Fruit fly (Drosophila melanogaster) whole organism, embryonic: ENCODE results near the gene CG8774.

ENCODE experiments used
- ATbp ChIP-seq: fragments of 200-800 bp; sonication (Bioruptor generic); optimal IDR thresholded peaks from 2 replicates; lab custom pipeline; 2017; ENCODE audit warnings: missing biosample characterization, mild to moderate bottlenecking, missing genetic modification characterization, missing genetic modification reagents
- Blimp-1 ChIP-seq: fragments of 200-800 bp; sonication (Bioruptor generic); optimal IDR thresholded peaks from 3 replicates; lab custom pipeline; 2018; ENCODE audit warnings: missing biosample characterization, missing genetic modification characterization, mild to moderate bottlenecking, moderate library complexity, missing genetic modification reagents
- CG10321 ChIP-seq: fragments of 200-800 bp; sonication (Bioruptor generic); IDR thresholded peaks from 2 replicates; pipeline ENCODE4 v1.3.6; 2022; ENCODE audit warnings: missing biosample characterization, missing genetic modification characterization
- CG10565 ChIP-seq: fragments of 200-800 bp; sonication (Bioruptor generic); optimal IDR thresholded peaks from 3 replicates; lab custom pipeline; 2016; ENCODE audit warnings: missing biosample characterization, mild to moderate bottlenecking, missing genetic modification characterization
- CG11696 ChIP-seq: fragments of 200-800 bp; sonication (Bioruptor generic); IDR thresholded peaks from 2 replicates; pipeline ENCODE4 v1.3.6; 2022; ENCODE audit warnings: missing biosample characterization, missing genetic modification characterization
- CG12391 ChIP-seq: fragments of 200-800 bp; sonication (Bioruptor generic); optimal IDR thresholded peaks from 3 replicates; lab custom pipeline; 2018; ENCODE audit warnings: missing biosample characterization, mild to moderate bottlenecking, missing genetic modification characterization, moderate library complexity
- CG13775 ChIP-seq: fragments of 200-800 bp; sonication (Bioruptor generic); optimal IDR thresholded peaks from 3 replicates; lab custom pipeline; 2017; ENCODE audit warnings: missing biosample characterization, mild to moderate bottlenecking, missing genetic modification characterization
- CG14014 ChIP-seq: fragments of 200-800 bp; sonication (Bioruptor generic); IDR thresholded peaks from 2 replicates; pipeline ENCODE4 v1.3.6; 2022; ENCODE audit warnings: missing biosample characterization, missing genetic modification characterization
- CG15073 ChIP-seq: fragments of 200-800 bp; sonication (Bioruptor generic); optimal IDR thresholded peaks from 2 replicates; lab custom pipeline; 2016; ENCODE audit warnings: missing biosample characterization, missing genetic modification characterization
- CG18599 ChIP-seq: fragments of 200-800 bp; sonication (Bioruptor generic); optimal IDR thresholded peaks from 3 replicates; lab custom pipeline; 2017; ENCODE audit warnings: missing biosample characterization, missing genetic modification characterization, mild to moderate bottlenecking, moderate library complexity, missing genetic modification reagents
- CG2129 ChIP-seq: fragments of 200-800 bp; sonication (Bioruptor generic); IDR thresholded peaks from 2 replicates; pipeline ENCODE4 v1.3.6; 2022; ENCODE audit warnings: missing biosample characterization, missing genetic modification characterization; ENCODE audit not compliant: partially characterized antibody
- CG3163 ChIP-seq: fragments of 200-800 bp; sonication (Bioruptor generic); optimal IDR thresholded peaks from 3 replicates; lab custom pipeline; 2016; ENCODE audit warnings: missing biosample characterization, missing genetic modification characterization
- CG6765 ChIP-seq: fragments of 200-800 bp; sonication (Bioruptor generic); optimal IDR thresholded peaks from 3 replicates; lab custom pipeline; 2017; ENCODE audit warnings: missing biosample characterization, mild to moderate bottlenecking, missing genetic modification characterization
- CG8089 ChIP-seq: fragments of 200-800 bp; sonication (Bioruptor generic); optimal IDR thresholded peaks from 3 replicates; lab custom pipeline; 2016; ENCODE audit warnings: missing biosample characterization, missing genetic modification characterization
- CG9797 ChIP-seq: fragments of 200-800 bp; sonication (Bioruptor generic); optimal IDR thresholded peaks from 3 replicates; lab custom pipeline; 2018; ENCODE audit warnings: missing biosample characterization, mild to moderate bottlenecking, missing genetic modification characterization
- Dip3 ChIP-seq: fragments of 200-800 bp; sonication (Bioruptor generic); optimal IDR thresholded peaks from 3 replicates; lab custom pipeline; 2016; ENCODE audit warnings: missing biosample characterization, missing genetic modification characterization
- E2f1 ChIP-seq: fragments of 200-800 bp; sonication (Bioruptor generic); IDR thresholded peaks from 2 replicates; pipeline ENCODE4 v1.3.6; 2022; ENCODE audit warnings: missing biosample characterization, missing genetic modification characterization
- Elba2 ChIP-seq: fragments of 200-800 bp; sonication (Bioruptor generic); optimal IDR thresholded peaks from 3 replicates; lab custom pipeline; 2016; ENCODE audit warnings: missing biosample characterization, missing genetic modification characterization
- Fer2 ChIP-seq: fragments of 200-800 bp; sonication (Bioruptor generic); optimal IDR thresholded peaks from 2 replicates; lab custom pipeline; 2018; ENCODE audit warnings: missing biosample characterization, mild to moderate bottlenecking, missing genetic modification characterization, moderate library complexity
- Fer3 ChIP-seq: fragments of 200-800 bp; sonication (Bioruptor generic); optimal IDR thresholded peaks from 2 replicates; lab custom pipeline; 2018; ENCODE audit warnings: missing biosample characterization, mild to moderate bottlenecking, missing genetic modification characterization, moderate library complexity
- Hey ChIP-seq: fragments of 200-800 bp; sonication (Bioruptor generic); optimal IDR thresholded peaks from 3 replicates; lab custom pipeline; 2018; ENCODE audit warnings: missing biosample characterization, mild to moderate bottlenecking, missing genetic modification characterization
- Lim3 ChIP-seq: fragments of 200-800 bp; sonication (Bioruptor generic); IDR thresholded peaks from 2 replicates; pipeline ENCODE4 v1.3.6; 2022; ENCODE audit warnings: missing biosample characterization, missing genetic modification characterization
- Lpt ChIP-seq: fragments of >200 bp; optimal IDR thresholded peaks from 2 replicates; lab custom pipeline; 2018; ENCODE audit warnings: missing biosample characterization, missing genetic modification characterization
- Nf-YB ChIP-seq: fragments of 200-800 bp; sonication (Bioruptor generic); optimal IDR thresholded peaks from 3 replicates; lab custom pipeline; 2019; ENCODE audit warnings: missing biosample characterization, mild to moderate bottlenecking, missing genetic modification characterization, moderate library complexity
- Oaz ChIP-seq: fragments of 200-800 bp; sonication (Bioruptor generic); IDR thresholded peaks from 2 replicates; pipeline ENCODE4 v1.3.6; 2022; ENCODE audit warnings: missing biosample characterization, missing genetic modification characterization
- TFAM ChIP-seq: fragments of 200-800 bp; sonication (Bioruptor generic); optimal IDR thresholded peaks from 2 replicates; lab custom pipeline; 2017; ENCODE audit warnings: missing biosample characterization, missing genetic modification characterization, inconsistent platforms
- Xrp1 ChIP-seq: fragments of 200-800 bp; sonication (Bioruptor generic); IDR thresholded peaks from 2 replicates; pipeline ENCODE4 v1.3.6; 2022; ENCODE audit warnings: missing biosample characterization, missing genetic modification characterization
- ase ChIP-seq: fragments of 200-800 bp; sonication (Bioruptor generic); IDR thresholded peaks from 3 replicates; pipeline ENCODE4 v1.3.6; 2022; ENCODE audit warnings: missing biosample characterization, missing genetic modification characterization
- ash1 ChIP-seq: fragments of 200-800 bp; sonication (Bioruptor generic); optimal IDR thresholded peaks from 2 replicates; lab custom pipeline; 2018; ENCODE audit warnings: missing biosample characterization, mild to moderate bottlenecking, missing genetic modification characterization
- ato ChIP-seq: fragments of 200-800 bp; sonication (Bioruptor generic); IDR thresholded peaks from 2 replicates; pipeline ENCODE4 v1.3.6; 2022; ENCODE audit warnings: missing biosample characterization, missing genetic modification characterization; ENCODE audit not compliant: partially characterized antibody
- bigmax ChIP-seq: fragments of 200-800 bp; sonication (Bioruptor generic); optimal IDR thresholded peaks from 2 replicates; lab custom pipeline; 2018; ENCODE audit warnings: missing biosample characterization, mild to moderate bottlenecking, missing genetic modification characterization
- chn ChIP-seq: fragments of 200-800 bp; sonication (Bioruptor generic); optimal IDR thresholded peaks from 2 replicates; lab custom pipeline; 2016; ENCODE audit warnings: missing biosample characterization, missing genetic modification characterization
- croc ChIP-seq: fragments of 200-800 bp; sonication (Bioruptor generic); conservative IDR thresholded peaks from 3 replicates; pipeline ENCODE4 v1.3.6; 2022; ENCODE audit warnings: missing biosample characterization, missing genetic modification characterization
- ems ChIP-seq: fragments of 200-800 bp; sonication (Bioruptor generic); optimal IDR thresholded peaks from 3 replicates; lab custom pipeline; 2016; ENCODE audit warnings: missing biosample characterization, missing genetic modification characterization
- gem ChIP-seq: fragments of 200-800 bp; sonication (Bioruptor generic); optimal IDR thresholded peaks from 2 replicates; lab custom pipeline; 2019; ENCODE audit warnings: missing biosample characterization, mild to moderate bottlenecking, missing genetic modification characterization, moderate library complexity
- gsb-n ChIP-seq: fragments of 200-800 bp; sonication (Bioruptor generic); optimal IDR thresholded peaks from 3 replicates; lab custom pipeline; 2018; ENCODE audit warnings: missing biosample characterization, mild to moderate bottlenecking, missing genetic modification characterization
- kni ChIP-seq: fragments of 200-800 bp; sonication (Bioruptor generic); optimal IDR thresholded peaks from 3 replicates; lab custom pipeline; 2017; ENCODE audit warnings: mild to moderate bottlenecking, missing biosample characterization, missing genetic modification reagents, missing genetic modification characterization
- knrl ChIP-seq: fragments of 200-800 bp; sonication (Bioruptor generic); IDR thresholded peaks from 3 replicates; pipeline ENCODE4 v1.3.6; 2022; ENCODE audit warnings: missing biosample characterization, missing genetic modification characterization; ENCODE audit not compliant: partially characterized antibody
- lbe ChIP-seq: fragments of 200-800 bp; sonication (Bioruptor generic); optimal IDR thresholded peaks from 2 replicates; lab custom pipeline; 2016; ENCODE audit warnings: missing biosample characterization, mild to moderate bottlenecking, missing genetic modification characterization
- lilli ChIP-seq: fragments of 200-800 bp; sonication (Bioruptor generic); optimal IDR thresholded peaks from 3 replicates; lab custom pipeline; 2016; ENCODE audit warnings: missing biosample characterization, missing genetic modification characterization
- lola ChIP-seq, 3 experiments: fragments of >200 bp in 2 of 3; fragments of 200-800 bp in 1 of 3; sonication (Bioruptor generic) in 1 of 3; optimal IDR thresholded peaks; 2 replicates each; lab custom pipeline; 2017 to 2019; ENCODE audit warnings: missing biosample characterization in 3 of 3, missing genetic modification characterization in 3 of 3, mild to moderate bottlenecking in 1 of 3, moderate library complexity in 1 of 3
- nerfin-1 ChIP-seq: fragments of 200-800 bp; sonication (Bioruptor generic); optimal IDR thresholded peaks from 3 replicates; lab custom pipeline; 2019; ENCODE audit warnings: missing biosample characterization, mild to moderate bottlenecking, missing genetic modification characterization, moderate library complexity
- nmo ChIP-seq: fragments of 200-800 bp; sonication (Bioruptor generic); optimal IDR thresholded peaks from 2 replicates; lab custom pipeline; 2018; ENCODE audit warnings: missing biosample characterization, mild to moderate bottlenecking, missing genetic modification characterization, moderate library complexity
- onecut ChIP-seq: fragments of 200-800 bp; sonication (Bioruptor generic); IDR thresholded peaks from 2 replicates; pipeline ENCODE4 v1.3.6; 2022; ENCODE audit warnings: missing biosample characterization, missing genetic modification characterization
- ro ChIP-seq: fragments of 200-800 bp; sonication (Bioruptor generic); IDR thresholded peaks from 2 replicates; pipeline ENCODE4 v1.3.6; 2022; ENCODE audit warnings: missing biosample characterization, missing genetic modification characterization
- sim ChIP-seq: fragments of 200-800 bp; sonication (Bioruptor generic); IDR thresholded peaks from 2 replicates; pipeline ENCODE4 v1.3.6; 2022; ENCODE audit warnings: missing biosample characterization, missing genetic modification characterization
- so ChIP-seq: fragments of 200-800 bp; sonication (Bioruptor generic); IDR thresholded peaks from 3 replicates; pipeline ENCODE4 v1.3.6; 2022; ENCODE audit warnings: missing biosample characterization, missing genetic modification characterization
- sqz ChIP-seq: fragments of 200-800 bp; sonication (Bioruptor generic); optimal IDR thresholded peaks from 3 replicates; lab custom pipeline; 2018; ENCODE audit warnings: missing biosample characterization, mild to moderate bottlenecking, missing genetic modification characterization
- tx ChIP-seq: fragments of 200-800 bp; sonication (Bioruptor generic); optimal IDR thresholded peaks from 2 replicates; lab custom pipeline; 2016; ENCODE audit warnings: missing biosample characterization, missing genetic modification characterization
- wdn ChIP-seq: fragments of 200-800 bp; sonication (Bioruptor generic); IDR thresholded peaks from 2 replicates; pipeline ENCODE4 v1.3.6; 2022; ENCODE audit warnings: missing biosample characterization, missing genetic modification characterization

Gene CG8774

DNA sequence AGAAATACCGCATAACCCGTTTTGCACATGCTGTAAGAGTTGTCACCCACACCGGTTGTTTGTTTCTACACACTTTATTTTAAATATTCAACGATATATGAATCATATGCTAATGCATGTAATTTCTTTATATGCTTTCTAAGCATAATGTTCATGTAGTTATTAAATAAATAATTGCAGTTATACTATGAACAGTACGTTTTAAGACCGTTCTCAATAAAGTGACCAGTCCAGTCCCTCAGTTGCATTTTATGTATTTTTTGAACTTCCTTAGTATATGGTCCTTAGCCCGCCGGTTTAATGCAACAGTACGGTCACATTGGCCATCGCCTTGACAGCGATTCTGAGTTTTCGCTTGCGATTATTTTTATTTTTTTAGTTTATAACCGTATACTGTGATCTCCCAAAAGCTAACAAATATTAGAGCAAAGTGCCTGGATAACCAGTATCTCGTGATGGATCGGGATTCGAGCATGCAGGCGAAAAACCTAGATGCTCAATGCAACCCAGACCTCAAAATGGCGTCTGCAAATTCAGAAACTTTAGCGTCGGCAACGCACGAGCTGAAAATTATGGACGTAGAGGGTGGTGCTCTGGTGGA, 34.4 kb upstream of the CG8774 start, which contains the start of gene Ravus (continued):
- no peak for TF ChIP-seq CG8089 (GFP tag; lab: Kevin White, UChicago)
- TF ChIP-seq onecut (GFP tag; lab: Robert Waterston, UW), result no peak
- peak; percentile 4 for TF ChIP-seq lbe
- TF ChIP-seq CG6765, result no peak
- peak; percentile 54 for TF ChIP-seq CG13775 (GFP tag; lab: Kevin White, UChicago)
- peak; percentile 62 for TF ChIP-seq Dip3 (GFP tag; lab: Kevin White, UChicago)
- TF ChIP-seq CG9797 (GFP tag; lab: Kevin White, UChicago), result peak; percentile 92
- no peak for TF ChIP-seq ATbp (GFP tag; lab: Kevin White, UChicago)
- TF ChIP-seq E2f1, result no peak
- no peak for TF ChIP-seq CG10321
- no peak for TF ChIP-seq ato (GFP tag; lab: Robert Waterston, UW)
- peak in 1 of 3 experiments; percentile 44 for TF ChIP-seq lola (GFP tag; optimal IDR thresholded peaks at IDR 0.05; lab: Kevin White, UChicago)
- TF ChIP-seq gsb-n (tag; lab: Kevin White, UChicago), result no peak
- no peak for TF ChIP-seq nerfin-1
- no peak for TF ChIP-seq Nf-YB (GFP tag; lab: Kevin White, UChicago)
- TF ChIP-seq knrl (GFP tag; lab: Robert Waterston, UW), result peak; percentile 45; the same call in 1 of the 3 replicates
- TF ChIP-seq CG15073 (GFP tag; lab: Kevin White, UChicago), result no peak
- no peak for TF ChIP-seq CG3163 (GFP tag; lab: Kevin White, UChicago)
- no peak for TF ChIP-seq so (GFP tag; lab: Robert Waterston, UW)
- TF ChIP-seq sim (GFP tag; lab: Robert Waterston, UW), result no peak
- TF ChIP-seq Lpt (GFP tag; lab: Kevin White, UChicago), result no peak
- TF ChIP-seq ase (GFP tag; lab: Robert Waterston, UW), result no peak
- TF ChIP-seq tx, result peak; percentile 38
- TF ChIP-seq Fer3 (tag; lab: Kevin White, UChicago), result peak; percentile 60
- no peak for TF ChIP-seq chn (GFP tag; lab: Kevin White, UChicago)
- no peak for TF ChIP-seq kni (GFP tag; lab: Kevin White, UChicago)
- TF ChIP-seq Lim3, result no peak
- TF ChIP-seq CG11696 (GFP tag; lab: Robert Waterston, UW), result no peak
- TF ChIP-seq CG2129 (GFP tag; lab: Robert Waterston, UW), result no peak
- no peak for TF ChIP-seq croc
- TF ChIP-seq nmo (GFP tag; lab: Kevin White, UChicago), result peak; percentile 84
- TF ChIP-seq Hey (tag; lab: Kevin White, UChicago), result no peak
- TF ChIP-seq CG10565 (GFP tag; lab: Kevin White, UChicago), result no peak
- TF ChIP-seq wdn (GFP tag; lab: Robert Waterston, UW), result no peak
- no peak for TF ChIP-seq CG14014 (GFP tag; lab: Robert Waterston, UW)
- TF ChIP-seq gem (tag; lab: Kevin White, UChicago), result no peak
- TF ChIP-seq TFAM (GFP tag; lab: Kevin White, UChicago), result no peak
- no peak for TF ChIP-seq Oaz (GFP tag; lab: Robert Waterston, UW)
- no peak for TF ChIP-seq CG18599
- no peak for TF ChIP-seq Blimp-1
- no peak for TF ChIP-seq ash1 (GFP tag; lab: Kevin White, UChicago)
- TF ChIP-seq ems (GFP tag; lab: Kevin White, UChicago), result peak; percentile 35
- TF ChIP-seq CG12391 (tag; lab: Kevin White, UChicago), result no peak
- no peak for TF ChIP-seq bigmax (GFP tag; lab: Kevin White, UChicago)
- 0 out of 2 replicates have a peak, but pooled peaks have one; percentile 21 for TF ChIP-seq Xrp1
- no peak for TF ChIP-seq Elba2 (GFP tag; lab: Kevin White, UChicago)
- TF ChIP-seq lilli (GFP tag; lab: Kevin White, UChicago), result peak; percentile 70
- TF ChIP-seq Fer2, result peak; percentile 26
- TF ChIP-seq ro (GFP tag; lab: Robert Waterston, UW), result no peak
- no peak for TF ChIP-seq sqz (GFP tag; lab: Kevin White, UChicago)
